Fruit fly (Drosophila melanogaster): ENCODE data around the gene by.

Gene by

DNA sequence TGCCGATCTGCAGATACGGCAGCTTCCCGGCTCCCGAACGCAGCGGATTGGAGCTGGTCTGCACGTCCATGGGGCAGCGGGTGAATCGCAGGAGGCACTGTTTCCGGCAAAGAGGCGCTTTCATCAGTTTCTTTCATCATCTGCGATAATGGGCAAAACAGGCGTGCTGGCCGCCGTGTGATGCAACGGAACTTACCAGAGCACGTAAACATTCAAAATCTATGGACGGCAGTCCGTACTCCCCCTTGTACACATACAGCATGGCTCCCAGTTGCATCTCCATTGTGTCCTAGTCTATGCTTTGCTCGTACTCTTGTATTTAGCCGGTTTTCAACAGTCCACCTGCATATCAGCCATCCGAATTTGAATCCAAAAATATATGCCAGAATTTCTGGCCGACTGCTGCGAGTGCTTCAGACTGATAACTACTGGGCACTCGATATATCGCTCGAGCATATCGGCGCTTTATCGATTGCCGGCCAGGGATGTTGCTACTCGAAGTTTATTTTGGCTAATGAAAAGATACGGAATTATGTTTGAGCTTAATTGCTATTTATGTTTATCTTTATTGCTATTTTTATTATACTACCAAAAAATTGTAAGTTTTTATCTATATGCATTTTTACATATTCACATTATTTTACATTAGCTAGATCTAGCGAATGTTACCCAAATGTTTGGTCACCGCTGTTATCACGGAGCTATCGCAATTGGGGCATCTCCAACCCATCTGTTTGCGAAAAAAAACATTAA, 30.6 kb upstream of the by start, which contains the start of the genes CG9393 and Vps45 (continued):
- TF ChIP-seq otp (GFP tag; IDR thresholded peaks at IDR 0.05): no peak
- TF ChIP-seq Ets97D (GFP tag; optimal IDR thresholded peaks at IDR 0.05): peak; percentile 77
- peak; percentile 70 for TF ChIP-seq B-H2 (GFP tag; optimal IDR thresholded peaks at IDR 0.05)
- peak; percentile 73 for TF ChIP-seq rib (GFP tag; IDR thresholded peaks at IDR 0.05)
- TF ChIP-seq CG30020 (tag; optimal IDR thresholded peaks at IDR 0.05): peak; percentile 68
- TF ChIP-seq Stat92E (GFP tag; optimal IDR thresholded peaks at IDR 0.05): no peak
- TF ChIP-seq CG10274 (GFP tag; optimal IDR thresholded peaks at IDR 0.05): no peak
- TF ChIP-seq Bteb2 (GFP tag; optimal IDR thresholded peaks at IDR 0.05): peak; percentile 48
- no peak for TF ChIP-seq sc (optimal IDR thresholded peaks at IDR 0.05)
- no peak for TF ChIP-seq sc (GFP tag; optimal IDR thresholded peaks at IDR 0.05)
- no peak; the same call in 1 of the 2 replicates for TF ChIP-seq HLH3B (GFP tag; IDR thresholded peaks at IDR 0.05)
- peak; percentile 87 for TF ChIP-seq CG7963 (GFP tag; IDR thresholded peaks at IDR 0.05; ENCODE audit: partially characterized antibody)
- TF ChIP-seq NC2α (GFP tag; optimal IDR thresholded peaks at IDR 0.05): peak; percentile 29
- TF ChIP-seq CG6813 (GFP tag; optimal IDR thresholded peaks at IDR 0.05): no peak
- TF ChIP-seq CG10321 (GFP tag; IDR thresholded peaks at IDR 0.05): 0 out of 2 replicates have a peak, but pooled peaks have one; percentile 16
- TF ChIP-seq Sox100B (GFP tag; optimal IDR thresholded peaks at IDR 0.05): no peak
- TF ChIP-seq CG18599 (GFP tag; optimal IDR thresholded peaks at IDR 0.05): no peak
- TF ChIP-seq hkb (optimal IDR thresholded peaks at IDR 0.05): peak; percentile 65
- 0 out of 2 replicates have a peak, but pooled peaks have one; percentile 25 for TF ChIP-seq hkb (GFP tag; IDR thresholded peaks at IDR 0.05)
- TF ChIP-seq CG9797 (GFP tag; optimal IDR thresholded peaks at IDR 0.05): peak; percentile 53
- no peak for TF ChIP-seq Meics (GFP tag; optimal IDR thresholded peaks at IDR 0.05)
- TF ChIP-seq mam (GFP tag; optimal IDR thresholded peaks at IDR 0.05): peak; percentile 79
- TF ChIP-seq CG10147 (GFP tag; optimal IDR thresholded peaks at IDR 0.05): no peak
- peak; percentile 27 for TF ChIP-seq CG18619 (GFP tag; optimal IDR thresholded peaks at IDR 0.05)
- no peak for TF ChIP-seq CG11093 (GFP tag; IDR thresholded peaks at IDR 0.05)
- no peak for TF ChIP-seq Deaf1 (tag; optimal IDR thresholded peaks at IDR 0.05)
- peak; percentile 67 for TF ChIP-seq twi (tag; optimal IDR thresholded peaks at IDR 0.05)
- no peak for TF ChIP-seq corto (GFP tag; optimal IDR thresholded peaks at IDR 0.05)
- no peak for TF ChIP-seq ro (GFP tag; IDR thresholded peaks at IDR 0.05)
- no peak for TF ChIP-seq wdn (GFP tag; IDR thresholded peaks at IDR 0.05)
- peak; percentile 52 for TF ChIP-seq CG13123 (GFP tag; optimal IDR thresholded peaks at IDR 0.05)
- TF ChIP-seq unc-4 (GFP tag; IDR thresholded peaks at IDR 0.05; ENCODE audit: partially characterized antibody): peak; percentile 97
- TF ChIP-seq Sox102F (GFP tag; optimal IDR thresholded peaks at IDR 0.05): no peak
- peak; percentile 29 for TF ChIP-seq mirr (GFP tag; optimal IDR thresholded peaks at IDR 0.05)
- no peak for TF ChIP-seq ab (GFP tag; optimal IDR thresholded peaks at IDR 0.05)
- TF ChIP-seq CG10366 (GFP tag; IDR thresholded peaks at IDR 0.05): peak; percentile 52; the same call in 1 of the 2 replicates
- peak; percentile 71 for TF ChIP-seq GATAe (GFP tag; conservative IDR thresholded peaks at IDR 0.05)
- no peak for TF ChIP-seq sr (GFP tag; IDR thresholded peaks at IDR 0.05)
- TF ChIP-seq jing (GFP tag; optimal IDR thresholded peaks at IDR 0.05): no peak
- no peak; the same call in 1 of the 2 replicates for TF ChIP-seq CG14667 (GFP tag; IDR thresholded peaks at IDR 0.05)
- TF ChIP-seq CG10543 (GFP tag; optimal IDR thresholded peaks at IDR 0.05): peak; percentile 51
- peak; percentile 60 for TF ChIP-seq lmd (GFP tag; IDR thresholded peaks at IDR 0.05)
- no peak for TF ChIP-seq slp2 (GFP tag; optimal IDR thresholded peaks at IDR 0.05)
- TF ChIP-seq caup (GFP tag; optimal IDR thresholded peaks at IDR 0.05; ENCODE audit: severe bottlenecking): peak; percentile 43
- no peak for TF ChIP-seq Oaz (GFP tag; IDR thresholded peaks at IDR 0.05)
- TF ChIP-seq CG7928 (GFP tag; optimal IDR thresholded peaks at IDR 0.05): peak; percentile 78
- TF ChIP-seq Dip2 (GFP tag; IDR thresholded peaks at IDR 0.05): no peak
- peak; percentile 36; the same call in 1 of the 2 replicates for TF ChIP-seq ranshi (GFP tag; IDR thresholded peaks at IDR 0.05)
- peak; percentile 89; the same call in 3 of the 4 replicates for TF ChIP-seq chinmo (GFP tag; IDR thresholded peaks at IDR 0.05; ENCODE audit: partially characterized antibody)
